Fruit fly (Drosophila melanogaster): ENCODE measurements around the gene GstT3.

DNA sequence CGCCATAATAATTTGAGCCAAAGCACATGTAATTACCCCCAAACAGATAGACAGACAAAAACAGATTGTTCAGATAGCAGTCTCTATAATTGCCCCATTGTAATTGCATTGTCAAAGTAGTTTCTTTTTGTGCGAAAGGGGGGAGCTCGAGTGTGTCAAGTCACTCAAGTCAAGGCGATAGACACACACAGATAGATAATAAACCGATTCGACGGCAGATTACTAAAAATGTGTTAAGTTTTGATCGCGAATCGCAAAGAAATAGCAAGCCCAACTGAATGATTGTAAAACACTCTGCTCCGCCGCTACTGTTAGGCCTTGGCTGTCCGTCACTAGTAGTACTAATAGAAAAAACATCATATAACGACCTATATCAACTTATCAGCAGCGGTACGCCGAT lies 25.4 kb downstream of the GstT3 start:
- TF ChIP-seq CG7556 (GFP tag; optimal IDR thresholded peaks at IDR 0.05) = no peak
- TF ChIP-seq dmrt99B (tag; optimal IDR thresholded peaks at IDR 0.05) = no peak
- no peak for TF ChIP-seq fd102C (GFP tag; optimal IDR thresholded peaks at IDR 0.05)
- TF ChIP-seq rib (GFP tag; IDR thresholded peaks at IDR 0.05) = no peak
- TF ChIP-seq CG10654 (GFP tag; optimal IDR thresholded peaks at IDR 0.05) = no peak
- TF ChIP-seq chm (GFP tag; IDR thresholded peaks at IDR 0.05) = no peak
- TF ChIP-seq hkb (optimal IDR thresholded peaks at IDR 0.05) = no peak
- no peak for TF ChIP-seq hkb (GFP tag; IDR thresholded peaks at IDR 0.05)
- no peak for TF ChIP-seq CG11456 (GFP tag; IDR thresholded peaks at IDR 0.05)
- TF ChIP-seq CG8089 (GFP tag; optimal IDR thresholded peaks at IDR 0.05) = no peak
- no peak for TF ChIP-seq schlank (tag; optimal IDR thresholded peaks at IDR 0.05)
- TF ChIP-seq Tbp (GFP tag; optimal IDR thresholded peaks at IDR 0.05) = no peak

Measured in whole organism, embryonic.